Worm (Caenorhabditis elegans): ENCODE results near the gene lat-2.

The lat-2 gene

DNA sequence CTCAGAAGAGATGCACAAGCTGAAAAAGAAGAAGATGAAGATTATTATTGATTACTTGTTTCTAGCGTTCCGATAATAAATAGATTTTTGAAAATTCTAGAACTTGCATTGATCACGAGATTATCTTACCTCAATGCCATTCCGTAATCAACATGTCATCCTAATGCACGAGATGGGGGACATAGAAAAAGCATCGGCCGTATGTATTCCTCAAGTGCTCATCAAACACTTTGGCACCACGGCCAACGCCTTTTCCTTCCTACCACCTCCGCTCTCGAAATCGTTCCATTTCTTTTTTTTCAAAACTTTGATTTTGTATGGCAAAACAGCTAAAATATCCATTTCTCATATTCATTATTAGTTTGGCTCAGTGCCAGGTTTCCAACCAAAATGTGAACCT is at the start of gene lat-2:
Gene lat-2, plus strand, starts transcription at position 301 of the 400 bp plus-strand sequence.
- no peak for TF ChIP-seq him-1 (tag; optimal IDR thresholded peaks at IDR 0.05)
- TF ChIP-seq W03F9.2 (tag; optimal IDR thresholded peaks at IDR 0.05): no peak
- no peak for TF ChIP-seq dao-5 (tag; optimal IDR thresholded peaks at IDR 0.05)

DNA sequence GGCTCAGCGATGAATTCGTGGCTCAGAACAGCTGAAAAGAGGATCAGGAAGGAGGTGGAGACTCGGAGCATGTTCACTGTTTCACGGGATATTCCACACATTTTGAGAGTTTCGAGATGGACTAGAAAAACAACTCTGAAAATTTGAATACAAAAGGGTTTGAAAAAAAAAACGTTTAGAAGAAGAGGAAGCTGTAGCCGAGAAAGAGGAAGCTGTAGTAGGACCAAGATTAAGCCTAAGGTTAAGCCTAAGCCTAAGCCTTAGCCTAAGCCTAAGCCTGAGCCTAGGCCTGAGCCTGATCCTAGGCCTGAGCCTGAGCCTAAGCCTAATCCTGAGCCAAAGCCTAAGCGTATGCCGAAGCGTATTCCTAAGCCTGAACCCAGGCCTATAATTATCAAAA is 46.8 kb upstream of the lat-2 start, which contains the start of gene plep-1:
Gene plep-1, minus strand, starts transcription at position 101 of the 400 bp plus-strand sequence.
- TF ChIP-seq W03F9.2 (tag; optimal IDR thresholded peaks at IDR 0.05) (no peak), dao-5 (tag; optimal IDR thresholded peaks at IDR 0.05) (no peak), him-1 (tag; optimal IDR thresholded peaks at IDR 0.05) (no peak)

DNA sequence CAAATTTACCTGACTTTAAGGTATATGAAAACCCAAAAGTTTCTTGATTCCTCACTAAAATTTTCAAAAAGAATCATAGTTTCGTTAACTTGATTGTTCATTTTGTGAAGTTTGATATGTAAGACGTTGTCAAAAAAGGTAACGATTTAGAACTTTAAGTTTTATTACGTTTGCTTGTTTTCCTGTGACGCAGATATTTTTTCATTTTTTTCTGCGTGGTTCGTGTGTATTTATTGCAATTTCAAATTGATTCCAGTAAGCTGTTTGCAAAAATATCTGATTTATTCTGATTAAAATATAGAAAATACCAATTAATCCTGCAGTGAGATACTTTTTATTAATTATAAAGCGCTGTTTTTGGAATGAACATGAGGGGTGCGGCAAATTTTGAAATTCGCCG is 42.9 kb upstream of the lat-2 start, which contains the start of gene srw-40:
Gene srw-40, minus strand, starts transcription at position 101 of the 400 bp plus-strand sequence.
- TF ChIP-seq him-1 (tag; optimal IDR thresholded peaks at IDR 0.05): no peak

DNA sequence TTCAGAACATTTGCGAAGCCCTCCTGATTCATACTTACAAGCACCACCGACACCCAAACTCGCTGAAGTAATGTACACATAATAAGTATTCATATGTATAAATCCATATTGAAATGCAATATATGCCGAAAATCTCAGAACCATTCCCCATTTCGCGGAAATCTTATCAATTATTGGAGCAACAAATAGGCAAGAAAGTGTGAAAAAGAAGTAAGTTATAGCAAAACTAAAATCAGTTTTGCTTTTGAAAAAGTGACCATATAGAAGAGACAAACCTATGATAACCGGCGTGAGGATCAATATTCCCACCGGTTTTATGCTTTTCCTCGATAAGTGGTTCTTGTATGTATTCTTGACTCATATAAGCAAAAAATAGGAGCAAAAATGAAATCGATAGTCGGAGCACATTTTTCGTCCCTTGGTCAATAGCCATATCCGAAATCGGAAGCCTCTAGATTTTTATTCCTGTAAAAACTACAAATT is 39.3 kb upstream of the lat-2 start, which contains the start of gene Y52E8A.6:
Gene Y52E8A.6, minus strand, starts transcription at position 433 of the 483 bp plus-strand sequence.
- no peak for TF ChIP-seq him-1 (tag; optimal IDR thresholded peaks at IDR 0.05)
- TF ChIP-seq dao-5 (tag; optimal IDR thresholded peaks at IDR 0.05): no peak
- TF ChIP-seq W03F9.2 (tag; optimal IDR thresholded peaks at IDR 0.05): no peak

DNA sequence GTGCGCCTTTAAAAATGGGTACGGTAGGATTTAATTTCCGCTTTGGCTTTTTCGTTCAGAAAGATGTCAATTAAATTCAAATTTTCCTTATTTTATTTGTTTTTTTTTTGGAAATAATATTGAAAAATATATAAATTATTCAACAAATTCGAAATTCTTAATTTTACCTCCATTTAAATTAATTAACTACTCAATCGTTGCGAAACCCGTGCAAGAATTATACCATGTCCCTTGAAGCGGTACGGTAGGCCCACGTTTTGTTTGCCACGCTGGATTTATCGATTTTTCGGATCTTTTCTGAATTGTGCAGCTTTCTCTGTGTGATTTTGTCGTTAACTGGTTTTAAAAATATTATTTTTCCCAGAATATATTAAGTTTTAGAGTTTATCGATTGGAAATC is 38.4 kb upstream of the lat-2 start, which contains the start of gene Y52E8A.2:
Gene Y52E8A.2, plus strand, starts transcription at position 382 of the 400 bp plus-strand sequence.
- TF ChIP-seq him-1 (tag; optimal IDR thresholded peaks at IDR 0.05) (no peak), W03F9.2 (tag; optimal IDR thresholded peaks at IDR 0.05) (no peak), dao-5 (tag; optimal IDR thresholded peaks at IDR 0.05) (no peak)

DNA sequence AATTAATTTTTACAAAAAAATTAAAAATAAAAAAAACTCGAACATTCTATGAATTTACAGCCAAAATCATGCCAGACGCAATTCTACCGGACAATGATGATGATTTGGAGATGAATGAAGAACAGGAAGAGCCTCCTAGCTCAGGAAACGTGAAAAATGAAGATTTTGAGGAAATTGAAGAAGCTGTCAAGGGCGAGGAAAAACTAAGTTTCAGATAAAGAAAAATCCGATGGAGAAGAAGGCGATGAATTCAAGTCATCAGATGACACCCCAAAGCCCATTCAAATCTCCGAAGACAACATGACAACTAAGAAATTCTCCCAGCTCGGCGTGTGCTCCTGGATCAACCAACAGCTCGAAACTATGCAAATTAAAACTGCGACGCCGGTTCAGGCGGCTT is 37.1 kb upstream of the lat-2 start, which contains the start of gene Y52E8A.1:
Gene Y52E8A.1, plus strand, starts transcription at position 301 of the 400 bp plus-strand sequence.
- TF ChIP-seq him-1 (tag; optimal IDR thresholded peaks at IDR 0.05) (no peak), dao-5 (tag; optimal IDR thresholded peaks at IDR 0.05) (no peak), W03F9.2 (tag; optimal IDR thresholded peaks at IDR 0.05) (no peak)

DNA sequence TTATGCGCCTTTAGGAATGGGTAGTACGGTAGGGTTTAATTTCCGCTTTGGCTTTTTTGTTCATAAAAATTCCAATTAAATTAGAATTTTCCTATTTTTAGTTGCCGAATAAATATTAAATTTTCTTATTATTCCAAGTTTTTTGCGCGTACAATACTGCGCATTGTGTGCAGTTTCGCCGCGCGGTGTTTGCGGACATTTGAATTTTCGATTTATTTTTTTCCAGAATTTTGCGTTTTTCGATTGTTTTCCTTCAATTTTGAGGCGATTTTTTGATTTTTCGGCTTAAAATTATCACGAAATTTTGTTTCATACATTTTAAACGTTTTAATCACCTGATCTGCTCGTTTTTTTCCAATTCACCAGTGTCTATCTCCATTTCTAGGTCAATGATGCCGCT is 36.0 kb upstream of the lat-2 start, which contains the start of gene H20J04.6:
Gene H20J04.6, plus strand, starts transcription at position 386 of the 400 bp plus-strand sequence.
- TF ChIP-seq him-1 (tag; optimal IDR thresholded peaks at IDR 0.05) (no peak), W03F9.2 (tag; optimal IDR thresholded peaks at IDR 0.05) (no peak), dao-5 (tag; optimal IDR thresholded peaks at IDR 0.05) (no peak)

DNA sequence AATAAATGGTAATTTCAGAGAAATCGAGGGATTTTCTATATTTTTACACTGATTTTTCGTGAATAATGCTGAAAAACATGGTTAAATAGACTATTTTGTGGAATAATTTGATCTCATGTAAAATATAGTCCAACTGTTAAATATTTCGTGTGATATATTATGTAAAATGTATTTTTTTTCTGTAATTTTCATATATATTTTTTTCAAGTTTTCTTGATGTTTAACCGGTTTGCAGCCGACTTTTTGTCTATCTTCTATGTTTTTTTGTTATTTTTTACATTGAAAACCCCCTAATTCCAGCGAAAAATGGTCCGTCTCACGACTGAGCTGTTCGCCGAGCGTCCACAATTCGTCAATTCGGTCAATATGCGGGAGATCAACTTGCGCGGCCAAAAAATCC is 34.8 kb upstream of the lat-2 start, which contains the start of gene mog-2:
Gene mog-2, plus strand, starts transcription at position 301 of the 400 bp plus-strand sequence.
- TF ChIP-seq him-1 (tag; optimal IDR thresholded peaks at IDR 0.05) (no peak), dao-5 (tag; optimal IDR thresholded peaks at IDR 0.05) (no peak), W03F9.2 (tag; optimal IDR thresholded peaks at IDR 0.05) (no peak)

DNA sequence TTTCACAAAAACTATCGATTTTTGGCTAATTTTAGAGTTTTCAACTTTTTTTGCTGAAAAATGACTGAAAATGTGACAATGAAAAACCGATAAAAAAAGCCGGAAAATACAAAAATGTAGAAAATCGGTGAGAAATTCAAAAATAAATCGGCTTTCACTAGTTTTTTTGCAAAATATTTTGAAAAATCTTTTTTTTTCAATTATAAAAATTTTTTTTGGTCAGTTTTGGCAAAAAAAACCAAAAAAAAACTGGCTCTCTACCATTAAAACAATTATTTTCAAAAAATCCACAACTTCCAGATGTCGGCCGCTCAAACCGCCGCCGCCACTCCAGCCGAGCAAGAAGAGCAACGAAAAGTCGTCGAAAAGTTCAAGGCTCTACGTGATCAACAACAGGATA is 32.4 kb upstream of the lat-2 start, which contains the start of gene pfd-2:
Gene pfd-2, plus strand, starts transcription at position 301 of the 400 bp plus-strand sequence.
- TF ChIP-seq W03F9.2 (tag; optimal IDR thresholded peaks at IDR 0.05): no peak
- TF ChIP-seq dao-5 (tag; optimal IDR thresholded peaks at IDR 0.05): no peak
- no peak for TF ChIP-seq him-1 (tag; optimal IDR thresholded peaks at IDR 0.05)

DNA sequence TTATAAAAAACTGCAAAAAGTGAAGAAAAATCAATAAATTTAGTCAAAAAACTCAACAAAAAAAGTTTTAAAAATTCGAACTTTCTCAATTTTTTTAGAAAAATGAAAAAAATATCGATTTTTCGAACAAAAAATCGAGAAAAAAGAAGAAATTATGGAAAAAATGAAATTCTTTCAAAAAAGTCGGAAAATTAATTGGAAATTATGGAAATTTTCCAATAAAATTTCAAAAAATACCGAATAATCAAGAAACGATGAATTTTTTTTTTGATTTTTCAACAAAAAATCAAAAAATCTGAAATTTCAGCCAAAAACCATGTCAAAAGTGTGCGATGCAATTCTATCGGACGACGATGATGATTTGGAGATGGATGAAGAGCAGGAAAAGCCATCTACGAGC is 30.1 kb upstream of the lat-2 start, which contains the start of gene H20J04.4:
Gene H20J04.4, plus strand, starts transcription at position 301 of the 400 bp plus-strand sequence.
- TF ChIP-seq him-1 (tag; optimal IDR thresholded peaks at IDR 0.05) (no peak), dao-5 (tag; optimal IDR thresholded peaks at IDR 0.05) (no peak)

DNA sequence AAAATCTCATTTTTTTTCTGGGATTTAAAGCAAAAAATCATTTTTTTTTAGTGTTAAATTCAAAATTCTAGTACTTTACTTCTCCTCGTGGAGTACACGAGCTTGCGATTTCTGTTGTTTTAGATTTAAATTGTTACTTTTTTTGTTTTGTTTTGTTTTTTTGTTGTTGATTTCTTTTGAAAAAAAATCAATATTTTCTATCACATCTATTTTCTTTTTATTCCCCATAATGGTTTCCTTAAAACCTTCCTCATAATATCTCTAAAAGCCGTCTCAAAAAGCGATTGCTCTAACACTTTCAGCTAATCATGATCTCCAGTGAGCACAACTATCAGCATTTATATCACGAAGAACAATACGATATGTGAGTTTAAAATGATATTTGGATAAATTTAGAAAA is 24.4 kb upstream of the lat-2 start, which contains the start of gene madf-3:
Gene madf-3, plus strand, starts transcription at position 301 of the 400 bp plus-strand sequence.
- no peak for TF ChIP-seq dao-5 (tag; optimal IDR thresholded peaks at IDR 0.05)
- no peak for TF ChIP-seq him-1 (tag; optimal IDR thresholded peaks at IDR 0.05)
- no peak for TF ChIP-seq W03F9.2 (tag; optimal IDR thresholded peaks at IDR 0.05)

DNA sequence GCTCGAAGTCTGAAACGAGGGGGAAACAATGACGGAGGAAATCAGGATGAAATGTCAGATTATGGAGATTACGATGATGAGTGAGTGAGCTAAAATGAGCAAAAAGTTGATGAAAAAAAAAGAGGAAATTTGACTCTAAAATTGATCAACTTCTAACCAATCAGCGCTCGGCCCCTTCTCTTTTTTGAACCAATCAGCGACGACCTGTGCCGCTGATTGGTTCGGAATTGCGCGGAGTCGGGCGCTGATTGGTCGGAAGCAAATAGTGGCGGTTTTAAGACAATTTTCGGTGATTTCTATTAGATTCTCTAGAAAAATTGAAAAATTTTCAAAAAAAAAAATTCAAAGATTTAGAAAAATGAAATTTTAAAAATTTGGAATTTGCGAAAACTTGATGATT is 21.1 kb upstream of the lat-2 start:
- no peak for TF ChIP-seq him-1 (tag; optimal IDR thresholded peaks at IDR 0.05)
- no peak for TF ChIP-seq dao-5 (tag; optimal IDR thresholded peaks at IDR 0.05)
- TF ChIP-seq W03F9.2 (tag; optimal IDR thresholded peaks at IDR 0.05): no peak

DNA sequence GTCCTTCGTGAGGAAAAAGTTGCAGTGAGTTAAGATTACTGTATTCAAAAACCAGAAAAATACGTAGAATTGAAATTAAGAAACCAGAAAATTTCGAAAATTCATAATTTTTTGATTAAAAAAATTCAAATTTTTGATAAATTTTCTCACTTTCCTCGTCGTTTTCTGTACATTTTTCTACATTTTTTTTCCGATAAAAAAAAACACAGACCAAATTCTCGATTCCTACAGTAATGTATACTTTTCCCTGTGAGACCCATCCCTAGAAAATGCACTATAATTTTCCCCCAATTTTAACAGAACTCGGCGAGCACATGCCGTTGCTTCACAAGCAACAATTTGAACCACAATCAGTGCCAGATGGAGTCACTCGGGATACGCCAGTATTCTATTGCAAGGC is 19.0 kb upstream of the lat-2 start, which contains the start of gene athp-2:
Gene athp-2, plus strand, starts transcription at position 301 of the 400 bp plus-strand sequence.
- TF ChIP-seq dao-5 (tag; optimal IDR thresholded peaks at IDR 0.05): no peak
- no peak for TF ChIP-seq W03F9.2 (tag; optimal IDR thresholded peaks at IDR 0.05)
- TF ChIP-seq him-1 (tag; optimal IDR thresholded peaks at IDR 0.05): no peak

DNA sequence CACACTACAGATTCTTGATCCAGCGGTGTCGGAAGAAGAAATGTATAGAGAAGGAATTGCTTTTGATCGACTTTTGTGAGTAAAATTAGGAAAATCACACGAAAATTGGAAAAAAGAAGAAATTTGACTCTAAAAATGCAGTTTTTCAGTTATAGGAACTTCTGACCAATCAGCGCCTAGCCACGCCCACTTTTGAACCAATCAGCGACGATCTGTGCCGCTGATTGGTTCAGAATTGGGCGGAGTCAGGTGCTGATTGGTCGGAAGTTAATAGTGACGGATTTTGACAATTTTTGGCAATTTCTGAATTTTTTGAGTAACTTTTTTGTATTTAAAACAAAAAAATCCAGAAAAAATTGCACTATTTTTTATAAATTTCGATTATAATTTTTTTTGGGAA is 17.4 kb upstream of the lat-2 start:
- TF ChIP-seq dao-5 (tag; optimal IDR thresholded peaks at IDR 0.05): no peak
- no peak for TF ChIP-seq him-1 (tag; optimal IDR thresholded peaks at IDR 0.05)
- TF ChIP-seq W03F9.2 (tag; optimal IDR thresholded peaks at IDR 0.05): no peak

DNA sequence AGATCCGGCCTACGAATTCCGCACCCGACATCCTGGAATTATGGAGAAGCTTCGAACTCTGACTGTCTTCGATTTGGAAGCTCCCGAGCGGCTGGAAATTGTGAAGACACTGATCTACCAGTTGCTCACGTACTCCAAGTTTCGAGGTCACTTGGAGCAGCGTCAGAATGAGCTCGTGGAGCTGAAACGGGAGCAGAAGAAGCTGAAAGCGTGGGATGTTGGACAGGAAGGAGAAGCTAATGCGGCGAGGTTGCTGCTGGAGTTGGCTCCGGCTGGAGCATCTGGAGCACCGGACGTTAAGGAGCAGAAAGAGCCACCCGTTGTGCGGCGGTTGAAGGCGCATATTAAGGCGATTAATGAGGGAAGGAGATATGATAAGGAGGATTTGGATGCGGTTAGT is 14.5 kb upstream of the lat-2 start:
- TF ChIP-seq him-1 (tag; optimal IDR thresholded peaks at IDR 0.05): no peak
- no peak for TF ChIP-seq dao-5 (tag; optimal IDR thresholded peaks at IDR 0.05)
- no peak for TF ChIP-seq W03F9.2 (tag; optimal IDR thresholded peaks at IDR 0.05)

Data from whole organism, L4/young adult.